Worm (Caenorhabditis elegans): ENCODE measurements around the gene ttr-12.

The ttr-12 gene

ce11 chrV:20634330-20634729, 25.7 kb upstream of the ttr-12 start, which contains the start of gene F46B3.16:
F46B3.16 (plus strand) TSS chrV:20634630.
- TF ChIP-seq flt-1 (GFP tag; IDR thresholded peaks at IDR 0.05) (no peak), T22C8.4 (GFP tag; IDR thresholded peaks at IDR 0.05) (no peak), cog-1 (tag; optimal IDR thresholded peaks at IDR 0.05) (no peak), ztf-23 (GFP tag; IDR thresholded peaks at IDR 0.05) (no peak), med-1 (GFP tag; optimal IDR thresholded peaks at IDR 0.05; ENCODE audit: insufficient read depth) (no peak), ztf-29 (GFP tag; IDR thresholded peaks at IDR 0.05) (no peak)

ce11 chrV:20633619-20634018, 25.0 kb upstream of the ttr-12 start, which contains the start of gene F46B3.15:
F46B3.15 (minus strand) TSS chrV:20633719.
- TF ChIP-seq flt-1 (GFP tag; IDR thresholded peaks at IDR 0.05) = no peak
- TF ChIP-seq ztf-23 (GFP tag; IDR thresholded peaks at IDR 0.05) = no peak
- no peak for TF ChIP-seq ref-1 (GFP tag; conservative IDR thresholded peaks at IDR 0.05)
- TF ChIP-seq klf-2 (GFP tag; conservative IDR thresholded peaks at IDR 0.05) = no peak
- no peak for TF ChIP-seq med-1 (GFP tag; optimal IDR thresholded peaks at IDR 0.05; ENCODE audit: insufficient read depth)
- no peak for TF ChIP-seq tab-1 (GFP tag; IDR thresholded peaks at IDR 0.05)
- TF ChIP-seq T22C8.4 (GFP tag; IDR thresholded peaks at IDR 0.05) = no peak
- no peak for TF ChIP-seq ztf-29 (GFP tag; IDR thresholded peaks at IDR 0.05)
- TF ChIP-seq cog-1 (tag; optimal IDR thresholded peaks at IDR 0.05) = no peak

- TF ChIP-seq klf-2 (GFP tag; conservative IDR thresholded peaks at IDR 0.05) (no peak), ztf-23 (GFP tag; IDR thresholded peaks at IDR 0.05) (no peak), med-1 (GFP tag; optimal IDR thresholded peaks at IDR 0.05; ENCODE audit: insufficient read depth) (no peak)
These were observed 22.7 kb upstream of the ttr-12 start, which contains the start of gene F46B3.14 for ce11 chrV:20631255-20631654. F46B3.14 (minus strand) TSS chrV:20631355.

DNA sequence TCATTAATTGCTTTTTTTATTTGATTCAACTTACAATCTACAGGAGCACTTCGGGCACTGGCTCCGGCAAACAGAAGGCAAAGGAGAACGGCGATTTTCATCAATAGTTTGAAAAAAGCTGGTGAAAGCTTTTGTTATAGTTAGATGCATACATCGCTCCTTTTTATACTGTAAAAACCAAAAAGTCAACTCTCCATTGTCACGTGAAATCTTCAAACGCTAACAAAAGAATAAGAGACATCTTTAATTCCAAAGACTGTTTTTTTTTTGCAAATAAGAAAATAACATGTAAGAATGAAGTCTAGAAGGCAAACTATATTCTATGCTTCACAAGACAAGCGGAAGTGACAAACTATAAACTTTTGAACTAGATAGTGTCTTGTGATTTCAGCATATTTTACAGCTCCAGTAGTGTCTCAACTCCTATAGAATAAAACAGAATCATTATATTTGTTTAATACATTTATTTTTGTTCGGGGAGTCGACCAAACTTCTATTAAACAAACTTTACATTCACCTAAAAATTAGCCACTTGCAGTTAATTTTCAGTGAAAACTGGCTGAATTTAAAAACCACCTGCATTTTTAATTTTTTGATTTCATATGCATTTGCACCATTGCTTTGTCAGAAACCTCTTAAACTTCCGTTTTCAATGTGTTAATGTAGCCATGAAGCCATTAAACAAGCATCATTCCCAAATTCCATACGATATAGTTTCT, 17.6 kb upstream of the ttr-12 start, which contains the start of the genes F46B3.9 and srz-18:
Gene F46B3.9 (minus strand): TSS at position 101 of the 719 bp plus-strand sequence.
Gene srz-18 (plus strand): TSS at position 669 of the 719 bp plus-strand sequence.
- no peak for TF ChIP-seq klf-2 (GFP tag; conservative IDR thresholded peaks at IDR 0.05)
- TF ChIP-seq T22C8.4 (GFP tag; IDR thresholded peaks at IDR 0.05) = no peak
- no peak for TF ChIP-seq flt-1 (GFP tag; IDR thresholded peaks at IDR 0.05)
- no peak for TF ChIP-seq cog-1 (tag; optimal IDR thresholded peaks at IDR 0.05)

DNA sequence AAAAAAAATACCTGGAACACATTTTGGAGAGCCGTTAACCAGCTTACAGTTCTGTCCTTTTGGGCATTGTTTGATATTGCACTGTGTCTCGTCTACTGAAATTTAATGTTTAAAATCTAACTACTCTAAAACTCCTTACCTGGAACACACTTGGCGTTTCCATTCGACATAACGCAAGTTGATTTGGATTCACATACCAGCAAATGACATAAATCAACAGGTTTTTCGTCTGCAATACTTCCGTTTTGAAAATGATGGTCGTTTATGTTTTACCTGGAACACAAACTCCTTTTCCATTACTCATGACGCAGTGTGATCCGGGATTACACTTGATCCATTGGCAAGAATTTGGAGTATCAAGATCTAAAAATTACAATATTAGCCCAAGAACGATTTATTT, 16.7 kb upstream of the ttr-12 start:
- no peak for TF ChIP-seq med-1 (GFP tag; optimal IDR thresholded peaks at IDR 0.05; ENCODE audit: insufficient read depth)
- TF ChIP-seq klf-2 (GFP tag; conservative IDR thresholded peaks at IDR 0.05) = no peak
- no peak for TF ChIP-seq cog-1 (tag; optimal IDR thresholded peaks at IDR 0.05)
- no peak for TF ChIP-seq T22C8.4 (GFP tag; IDR thresholded peaks at IDR 0.05)

ce11 chrV:20623060-20623459, 14.5 kb upstream of the ttr-12 start, which contains the start of gene F46B3.8:
F46B3.8 (minus strand) TSS chrV:20623160.
- TF ChIP-seq klf-2 (GFP tag; conservative IDR thresholded peaks at IDR 0.05) (no peak), flt-1 (GFP tag; IDR thresholded peaks at IDR 0.05) (no peak), tab-1 (GFP tag; IDR thresholded peaks at IDR 0.05) (no peak), ref-1 (GFP tag; conservative IDR thresholded peaks at IDR 0.05) (no peak), ztf-23 (GFP tag; IDR thresholded peaks at IDR 0.05) (no peak), ztf-29 (GFP tag; IDR thresholded peaks at IDR 0.05) (no peak), med-1 (GFP tag; optimal IDR thresholded peaks at IDR 0.05; ENCODE audit: insufficient read depth) (no peak), T22C8.4 (GFP tag; IDR thresholded peaks at IDR 0.05) (no peak), cog-1 (tag; optimal IDR thresholded peaks at IDR 0.05) (no peak)

DNA sequence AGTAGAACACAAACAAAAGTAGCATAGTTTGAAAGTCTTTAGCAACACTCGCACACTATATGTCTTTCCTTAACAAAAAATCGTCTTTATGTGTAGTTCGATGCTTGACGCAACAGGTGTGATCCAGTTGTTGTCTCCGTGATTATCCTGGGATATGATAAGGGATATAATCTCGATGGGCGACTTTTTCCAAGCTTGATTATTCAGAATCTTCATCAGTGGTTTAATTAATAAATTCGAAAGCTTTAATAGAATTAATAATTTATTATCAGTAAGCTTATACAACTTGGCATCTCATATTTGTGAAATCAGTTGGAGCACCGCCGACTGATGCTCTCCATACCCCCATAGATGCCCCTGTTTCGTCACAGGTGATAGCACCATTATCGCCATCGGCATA, 10.0 kb upstream of the ttr-12 start, which contains the start of gene F46B3.7:
Gene F46B3.7 (minus strand): TSS at position 101 of the 400 bp plus-strand sequence.
- TF ChIP-seq ztf-23 (GFP tag; IDR thresholded peaks at IDR 0.05) = no peak
- no peak for TF ChIP-seq flt-1 (GFP tag; IDR thresholded peaks at IDR 0.05)
- no peak for TF ChIP-seq tab-1 (GFP tag; IDR thresholded peaks at IDR 0.05)
- TF ChIP-seq med-1 (GFP tag; optimal IDR thresholded peaks at IDR 0.05; ENCODE audit: insufficient read depth) = no peak
- TF ChIP-seq ref-1 (GFP tag; conservative IDR thresholded peaks at IDR 0.05) = no peak
- TF ChIP-seq cog-1 (tag; optimal IDR thresholded peaks at IDR 0.05) = no peak
- no peak for TF ChIP-seq ztf-29 (GFP tag; IDR thresholded peaks at IDR 0.05)
- no peak for TF ChIP-seq klf-2 (GFP tag; conservative IDR thresholded peaks at IDR 0.05)
- TF ChIP-seq T22C8.4 (GFP tag; IDR thresholded peaks at IDR 0.05) = no peak

ce11 chrV:20609494-20609893, 906 bp upstream of the ttr-12 start, which contains the start of gene grd-2:
grd-2 (plus strand) TSS chrV:20609794.
- TF ChIP-seq ztf-23 (GFP tag; IDR thresholded peaks at IDR 0.05) (no peak), klf-2 (GFP tag; conservative IDR thresholded peaks at IDR 0.05) (no peak), ref-1 (GFP tag; conservative IDR thresholded peaks at IDR 0.05) (no peak), T22C8.4 (GFP tag; IDR thresholded peaks at IDR 0.05) (no peak), cog-1 (tag; optimal IDR thresholded peaks at IDR 0.05) (no peak), med-1 (GFP tag; optimal IDR thresholded peaks at IDR 0.05; ENCODE audit: insufficient read depth) (no peak), ztf-29 (GFP tag; IDR thresholded peaks at IDR 0.05) (no peak), tab-1 (GFP tag; IDR thresholded peaks at IDR 0.05) (no peak), flt-1 (GFP tag; IDR thresholded peaks at IDR 0.05) (no peak)

DNA sequence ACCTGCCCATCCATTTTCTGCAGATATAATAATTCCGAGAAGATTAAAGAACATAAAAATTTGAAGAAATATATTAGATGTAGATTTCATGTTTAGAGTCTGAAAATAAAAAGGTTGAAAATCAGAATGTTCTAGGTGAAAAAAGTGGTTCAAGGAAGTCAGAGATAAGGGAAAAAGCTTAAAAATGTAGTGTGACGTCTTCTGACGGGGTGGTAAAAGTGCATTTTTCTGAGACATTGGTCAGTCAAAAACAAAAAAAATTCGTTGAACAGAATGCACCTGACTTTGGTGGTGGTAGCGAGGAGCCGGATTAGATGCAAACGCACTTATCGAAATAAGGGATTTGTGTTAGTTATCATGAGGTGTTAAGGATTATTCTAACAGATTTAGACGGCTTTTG, 2.0 kb downstream of the ttr-12 start, which contains the start of gene F46B3.23:
Gene F46B3.23 (minus strand): TSS at position 101 of the 400 bp plus-strand sequence.
- TF ChIP-seq cog-1 (tag; optimal IDR thresholded peaks at IDR 0.05) (no peak), flt-1 (GFP tag; IDR thresholded peaks at IDR 0.05) (no peak), med-1 (GFP tag; optimal IDR thresholded peaks at IDR 0.05; ENCODE audit: insufficient read depth) (no peak), ref-1 (GFP tag; conservative IDR thresholded peaks at IDR 0.05) (no peak), ztf-29 (GFP tag; IDR thresholded peaks at IDR 0.05) (no peak), tab-1 (GFP tag; IDR thresholded peaks at IDR 0.05) (no peak)

DNA sequence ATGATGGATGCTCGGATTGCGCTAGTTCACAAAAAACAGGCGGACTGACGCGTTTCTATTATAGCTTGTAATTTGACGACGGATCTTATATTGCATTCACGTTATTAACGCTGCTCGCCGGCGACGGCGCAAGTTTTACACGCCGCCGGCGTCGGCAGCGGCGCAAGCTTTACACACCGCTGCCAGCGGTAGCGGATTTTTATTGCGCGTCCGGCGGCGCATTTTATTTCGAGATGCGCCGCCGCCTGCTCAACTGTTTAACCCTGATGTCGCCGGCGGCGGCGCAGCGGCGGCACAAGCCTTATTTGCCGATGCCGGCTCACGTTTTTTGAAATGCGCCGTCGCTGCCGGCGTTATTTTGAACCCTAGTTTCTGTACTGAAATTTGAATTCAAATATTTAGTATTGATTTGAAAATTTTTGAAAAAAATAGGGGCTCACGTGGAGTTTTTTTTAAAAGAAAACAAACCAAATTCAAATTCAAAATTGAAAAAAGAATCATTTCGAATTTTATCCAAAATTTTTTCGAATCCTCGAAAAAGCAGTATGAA, 3.9 kb downstream of the ttr-12 start, which contains the start of gene ttr-57:
Gene ttr-57 (plus strand): TSS at position 500 of the 550 bp plus-strand sequence.
- no peak for TF ChIP-seq flt-1 (GFP tag; IDR thresholded peaks at IDR 0.05)
- TF ChIP-seq T22C8.4 (GFP tag; IDR thresholded peaks at IDR 0.05) = no peak
- no peak for TF ChIP-seq med-1 (GFP tag; optimal IDR thresholded peaks at IDR 0.05; ENCODE audit: insufficient read depth)
- no peak for TF ChIP-seq ztf-23 (GFP tag; IDR thresholded peaks at IDR 0.05)
- no peak for TF ChIP-seq klf-2 (GFP tag; conservative IDR thresholded peaks at IDR 0.05)
- TF ChIP-seq cog-1 (tag; optimal IDR thresholded peaks at IDR 0.05) = no peak
- TF ChIP-seq tab-1 (GFP tag; IDR thresholded peaks at IDR 0.05) = no peak
- TF ChIP-seq ztf-29 (GFP tag; IDR thresholded peaks at IDR 0.05) = no peak
- no peak for TF ChIP-seq ref-1 (GFP tag; conservative IDR thresholded peaks at IDR 0.05)
